Worm (Caenorhabditis elegans) whole organism, L3 larva: ENCODE data around the gene F46H6.5.

Experiments
- ZK546.5 ChIP-seq: sonication (generic microtip); optimal IDR thresholded peaks from 2 replicates; lab custom pipeline; 2017; ENCODE audit warnings: missing biosample characterization, missing genetic modification characterization
- ama-1 ChIP-seq: fragments of 150-350 bp; optimal IDR thresholded peaks from 2 replicates; lab custom pipeline; 2018
- egl-5 ChIP-seq: fragments of 150-350 bp; optimal IDR thresholded peaks from 2 replicates; lab custom pipeline; 2017; ENCODE audit warnings: missing biosample characterization, missing genetic modification reagents, missing genetic modification characterization, inconsistent platforms
- elt-2 ChIP-seq: sonication (generic microtip); optimal IDR thresholded peaks from 2 replicates; lab custom pipeline; 2016; ENCODE audit warnings: missing genetic modification reagents, mild to moderate bottlenecking, missing genetic modification characterization, missing compliant biosample characterization
- elt-3 ChIP-seq, 3 experiments: fragments of 150-350 bp in 1 of 3; sonication (generic microtip) in 2 of 3; optimal IDR thresholded peaks; 2 replicates in 2 of 3; 4 replicates in 1 of 3; lab custom pipeline; 2014 to 2017; ENCODE audit warnings: missing biosample characterization in 3 of 3, missing genetic modification characterization in 3 of 3
- fkh-10 ChIP-seq: sonication (generic microtip); optimal IDR thresholded peaks from 2 replicates; lab custom pipeline; 2017; ENCODE audit warnings: missing biosample characterization, missing genetic modification reagents, missing genetic modification characterization
- lin-15B ChIP-seq: fragments of 150-350 bp; optimal IDR thresholded peaks from 2 replicates; lab custom pipeline; 2014; ENCODE audit warnings: missing biosample characterization, missing genetic modification characterization
- nhr-11 ChIP-seq: fragments of 150-350 bp; optimal IDR thresholded peaks from 2 replicates; lab custom pipeline; 2014; ENCODE audit warnings: missing biosample characterization, missing genetic modification characterization
- nhr-23 ChIP-seq: fragments of 150-350 bp; optimal IDR thresholded peaks from 2 replicates; lab custom pipeline; 2014; ENCODE audit warnings: missing biosample characterization, missing genetic modification reagents, missing genetic modification characterization
- nhr-43 ChIP-seq: sonication (generic microtip); optimal IDR thresholded peaks from 2 replicates; lab custom pipeline; 2016; ENCODE audit warnings: mild to moderate bottlenecking, missing genetic modification characterization, missing compliant biosample characterization; ENCODE audit not compliant: poor library complexity, severe bottlenecking
- nhr-76 ChIP-seq: fragments of 150-350 bp; sonication (generic microtip); optimal IDR thresholded peaks from 5 replicates; lab custom pipeline; 2014; ENCODE audit warnings: missing biosample characterization, missing genetic modification characterization
- nhr-77 ChIP-seq: fragments of 150-350 bp; optimal IDR thresholded peaks from 2 replicates; lab custom pipeline; 2014; ENCODE audit warnings: missing biosample characterization, missing genetic modification characterization
- snpc-4 ChIP-seq: fragments of 150-350 bp; optimal IDR thresholded peaks from 2 replicates; lab custom pipeline; 2014; ENCODE audit warnings: missing biosample characterization, missing genetic modification characterization
- unc-39 ChIP-seq: sonication (generic microtip); optimal IDR thresholded peaks from 4 replicates; lab custom pipeline; 2017; ENCODE audit warnings: missing biosample characterization, missing genetic modification characterization

DNA sequence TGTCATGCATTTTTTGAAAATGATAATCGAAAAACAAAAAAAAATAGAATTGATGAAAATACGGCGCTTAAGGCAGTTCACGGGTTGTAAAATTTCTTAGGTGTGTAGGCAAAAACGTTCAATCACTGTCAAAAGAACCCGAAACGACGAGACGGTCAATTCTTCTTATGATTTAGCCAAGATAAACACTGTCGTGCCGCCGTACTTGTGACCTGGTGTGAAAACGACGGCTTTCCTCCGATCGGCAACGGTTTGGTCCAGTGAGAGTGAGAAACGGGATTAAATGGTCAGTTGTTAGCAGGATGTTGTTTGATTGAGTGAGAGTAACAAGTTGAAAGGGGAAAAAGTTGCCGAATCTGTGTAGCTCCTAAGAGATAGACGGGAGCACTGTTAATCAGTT is 7.9 kb downstream of the F46H6.5 start:
- TF ChIP-seq nhr-11 (tag; lab: Kevin White, UChicago) = no peak
- TF ChIP-seq nhr-76 (tag; lab: Kevin White, UChicago) = no peak
- TF ChIP-seq elt-3 (tag; optimal IDR thresholded peaks at IDR 0.05; lab: Kevin White, UChicago) = no peak
- no peak for TF ChIP-seq unc-39 (tag; lab: Kevin White, UChicago)
- no peak for TF ChIP-seq nhr-43 (tag; lab: Kevin White, UChicago)
- no peak for TF ChIP-seq ZK546.5
- no peak for TF ChIP-seq elt-2 (tag; lab: Kevin White, UChicago)
- TF ChIP-seq nhr-23 (tag; lab: Kevin White, UChicago) = no peak
- TF ChIP-seq snpc-4 (tag; lab: Kevin White, UChicago) = no peak
- no peak for TF ChIP-seq nhr-77 (tag; lab: Kevin White, UChicago)
- no peak for TF ChIP-seq fkh-10 (GFP tag; lab: Kevin White, UChicago)
- TF ChIP-seq lin-15B (tag; lab: Kevin White, UChicago) = no peak
- TF ChIP-seq ama-1 = no peak
- no peak for TF ChIP-seq egl-5 (tag; lab: Kevin White, UChicago)
